Worm (Caenorhabditis elegans) whole organism, midembryonic: Measurements from ENCODE around the gene slc-9B.2.

Experiments
- cog-1 ChIP-seq: sonication (generic microtip); optimal IDR thresholded peaks from 2 replicates; lab custom pipeline; 2016; ENCODE audit warnings: missing genetic modification characterization, missing compliant biosample characterization
- flt-1 ChIP-seq: fragments of 200-800 bp; sonication (Bioruptor generic); IDR thresholded peaks from 2 replicates; pipeline ENCODE4 v1.3.6; 2022; ENCODE audit warnings: missing genetic modification characterization, missing compliant biosample characterization
- ztf-29 ChIP-seq: fragments of 200-800 bp; sonication (Bioruptor generic); IDR thresholded peaks from 2 replicates; pipeline ENCODE4 v1.3.6; 2022; ENCODE audit warnings: missing genetic modification reagents, missing genetic modification characterization, missing compliant biosample characterization

DNA sequence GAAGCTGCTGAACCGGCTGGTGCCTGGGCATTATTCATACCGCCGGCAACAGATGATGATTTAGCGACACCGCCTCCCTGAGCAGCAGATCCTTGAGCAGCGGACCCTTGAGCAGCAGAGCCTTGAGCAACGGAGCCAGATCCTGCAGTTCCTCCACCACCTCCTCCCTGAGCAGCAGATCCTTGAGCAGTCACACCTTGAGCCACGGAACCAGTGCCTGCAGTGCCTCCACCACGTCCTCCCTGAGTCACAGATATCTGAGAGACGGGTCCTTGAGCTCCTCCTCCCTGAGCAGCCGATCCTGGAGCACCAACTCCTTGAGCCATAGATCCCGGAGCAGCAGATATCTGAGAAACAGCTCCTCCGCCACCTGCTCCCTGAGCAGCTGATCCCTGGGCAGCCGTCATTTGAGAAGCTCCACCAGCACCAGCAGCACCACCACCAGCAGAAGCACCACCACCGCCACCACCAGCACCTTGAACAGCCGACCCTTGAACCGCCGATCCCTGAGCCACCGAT, 37.6 kb downstream of the slc-9B.2 start:
- no peak for TF ChIP-seq cog-1 (tag; lab: Kevin White, UChicago)
- no peak for TF ChIP-seq ztf-29 (GFP tag; lab: Robert Waterston, UW)
- TF ChIP-seq flt-1 (GFP tag; lab: Robert Waterston, UW): no peak
